Fruit fly (Drosophila melanogaster) whole organism, embryonic: ENCODE measurements around the gene CG1575.

Experiments
- Aef1 ChIP-seq: fragments of 200-800 bp; sonication (Bioruptor generic); IDR thresholded peaks from 3 replicates; pipeline ENCODE4 v1.3.6; 2022; ENCODE audit warnings: missing biosample characterization, missing genetic modification characterization
- Asciz ChIP-seq: fragments of 200-800 bp; sonication (Bioruptor generic); optimal IDR thresholded peaks from 2 replicates; lab custom pipeline; 2017; ENCODE audit warnings: missing biosample characterization, mild to moderate bottlenecking, missing genetic modification characterization, missing genetic modification reagents
- CG1024 ChIP-seq: fragments of 200-800 bp; sonication (Bioruptor generic); IDR thresholded peaks from 2 replicates; pipeline ENCODE4 v1.3.6; 2022; ENCODE audit warnings: missing biosample characterization, missing genetic modification characterization
- CG10274 ChIP-seq: fragments of 200-800 bp; sonication (Bioruptor generic); optimal IDR thresholded peaks from 3 replicates; lab custom pipeline; 2017; ENCODE audit warnings: missing biosample characterization, mild to moderate bottlenecking, missing genetic modification characterization
- CG11504 ChIP-seq: fragments of 200-800 bp; sonication (Bioruptor generic); optimal IDR thresholded peaks from 3 replicates; lab custom pipeline; 2019; ENCODE audit warnings: missing biosample characterization, mild to moderate bottlenecking, missing genetic modification characterization, moderate library complexity
- CG12236 ChIP-seq: fragments of 200-800 bp; sonication (Bioruptor generic); optimal IDR thresholded peaks from 2 replicates; lab custom pipeline; 2016; ENCODE audit warnings: missing biosample characterization, missing genetic modification characterization
- CG12299 ChIP-seq: fragments of 200-800 bp; sonication (Bioruptor generic); optimal IDR thresholded peaks from 2 replicates; lab custom pipeline; 2018; ENCODE audit warnings: missing biosample characterization, mild to moderate bottlenecking, missing genetic modification characterization
- CG12659 ChIP-seq: fragments of 200-800 bp; sonication (Bioruptor generic); optimal IDR thresholded peaks from 3 replicates; lab custom pipeline; 2017; ENCODE audit warnings: mild to moderate bottlenecking, missing biosample characterization, missing genetic modification reagents, missing genetic modification characterization
- CG15514 ChIP-seq: fragments of 200-800 bp; sonication (Bioruptor generic); optimal IDR thresholded peaks from 3 replicates; lab custom pipeline; 2017; ENCODE audit warnings: missing biosample characterization, missing genetic modification characterization, mild to moderate bottlenecking, moderate library complexity, missing genetic modification reagents
- CG1603 ChIP-seq: fragments of 200-800 bp; sonication (Bioruptor generic); optimal IDR thresholded peaks from 2 replicates; lab custom pipeline; 2019; ENCODE audit warnings: missing biosample characterization, mild to moderate bottlenecking, missing genetic modification characterization, moderate library complexity
- CG17829 ChIP-seq: fragments of 200-800 bp; optimal IDR thresholded peaks from 2 replicates; lab custom pipeline; 2019; ENCODE audit warnings: missing biosample characterization, mild to moderate bottlenecking, missing genetic modification characterization, moderate library complexity
- CG2712 ChIP-seq: fragments of 200-800 bp; optimal IDR thresholded peaks from 3 replicates; lab custom pipeline; 2019; ENCODE audit warnings: missing biosample characterization, mild to moderate bottlenecking, missing genetic modification characterization, moderate library complexity
- CG33213 ChIP-seq: fragments of 200-800 bp; sonication (Bioruptor generic); optimal IDR thresholded peaks from 3 replicates; lab custom pipeline; 2016; ENCODE audit warnings: missing biosample characterization, missing genetic modification characterization
- CG3995 ChIP-seq: fragments of 200-800 bp; sonication (Bioruptor generic); optimal IDR thresholded peaks from 3 replicates; lab custom pipeline; 2016; ENCODE audit warnings: missing biosample characterization, missing genetic modification characterization
- CG7372 ChIP-seq: fragments of 200-800 bp; sonication (Bioruptor generic); IDR thresholded peaks from 2 replicates; pipeline ENCODE4 v1.3.6; 2022; ENCODE audit warnings: missing biosample characterization, missing genetic modification characterization
- CG7963 ChIP-seq: fragments of 200-800 bp; sonication (Bioruptor generic); IDR thresholded peaks from 3 replicates; pipeline ENCODE4 v1.3.6; 2022; ENCODE audit warnings: missing biosample characterization, missing genetic modification characterization; ENCODE audit not compliant: partially characterized antibody
- CG8281 ChIP-seq: fragments of 200-800 bp; sonication (Bioruptor generic); optimal IDR thresholded peaks from 2 replicates; lab custom pipeline; 2018; ENCODE audit warnings: missing biosample characterization, mild to moderate bottlenecking, missing genetic modification characterization, moderate library complexity
- CG8388 ChIP-seq: fragments of 200-800 bp; sonication (Bioruptor generic); optimal IDR thresholded peaks from 2 replicates; lab custom pipeline; 2019; ENCODE audit warnings: missing biosample characterization, mild to moderate bottlenecking, missing genetic modification characterization, moderate library complexity
- CG8765 ChIP-seq: fragments of 200-800 bp; sonication (Bioruptor generic); IDR thresholded peaks from 2 replicates; pipeline ENCODE4 v1.3.6; 2022; ENCODE audit warnings: missing biosample characterization, missing genetic modification characterization
- Chrac-16 ChIP-seq: fragments of 200-800 bp; sonication (Bioruptor generic); optimal IDR thresholded peaks from 3 replicates; lab custom pipeline; 2016; ENCODE audit warnings: missing biosample characterization, missing genetic modification characterization
- D ChIP-seq, 2 experiments: fragments of 200-800 bp in 1 of 2; fragments of >200 bp in 1 of 2; sonication (Bioruptor generic) in 1 of 2; optimal IDR thresholded peaks; 2 replicates in 1 of 2; 3 replicates in 1 of 2; lab custom pipeline; 2017; ENCODE audit warnings: mild to moderate bottlenecking in 1 of 2, missing biosample characterization in 1 of 2, missing genetic modification characterization in 1 of 2, missing genetic modification reagents in 1 of 2
- Deaf1 ChIP-seq: fragments of 200-800 bp; optimal IDR thresholded peaks from 3 replicates; lab custom pipeline; 2019; ENCODE audit warnings: missing biosample characterization, mild to moderate bottlenecking, missing genetic modification characterization, moderate library complexity
- Drgx ChIP-seq: fragments of 200-800 bp; sonication (Bioruptor generic); IDR thresholded peaks from 2 replicates; pipeline ENCODE4 v1.3.6; 2022; ENCODE audit warnings: missing biosample characterization, missing genetic modification characterization
- E2f1 ChIP-seq: fragments of 200-800 bp; sonication (Bioruptor generic); IDR thresholded peaks from 2 replicates; pipeline ENCODE4 v1.3.6; 2022; ENCODE audit warnings: missing biosample characterization, missing genetic modification characterization
- GATAe ChIP-seq: fragments of 200-800 bp; sonication (Bioruptor generic); conservative IDR thresholded peaks from 2 replicates; pipeline ENCODE4 v1.3.6; 2022; ENCODE audit warnings: missing biosample characterization, missing genetic modification characterization
- Hmr ChIP-seq: fragments of 200-800 bp; sonication (Bioruptor generic); optimal IDR thresholded peaks from 3 replicates; lab custom pipeline; 2017; ENCODE audit warnings: mild to moderate bottlenecking, missing biosample characterization, missing genetic modification reagents, missing genetic modification characterization
- Nf-YB ChIP-seq: fragments of 200-800 bp; sonication (Bioruptor generic); optimal IDR thresholded peaks from 3 replicates; lab custom pipeline; 2019; ENCODE audit warnings: missing biosample characterization, mild to moderate bottlenecking, missing genetic modification characterization, moderate library complexity
- NfI ChIP-seq: fragments of 200-800 bp; sonication (Bioruptor generic); optimal IDR thresholded peaks from 3 replicates; lab custom pipeline; 2018; ENCODE audit warnings: missing biosample characterization, mild to moderate bottlenecking, missing genetic modification characterization, moderate library complexity
- Pdp1 ChIP-seq, 2 experiments: fragments of 200-800 bp; sonication (Bioruptor generic); optimal IDR thresholded peaks; 3 replicates each; lab custom pipeline; 2016; ENCODE audit warnings: missing biosample characterization in 2 of 2, missing genetic modification characterization in 2 of 2, mild to moderate bottlenecking in 1 of 2, moderate library complexity in 1 of 2
- Sry-β ChIP-seq: fragments of 200-800 bp; sonication (Bioruptor generic); optimal IDR thresholded peaks from 2 replicates; lab custom pipeline; 2018; ENCODE audit warnings: missing biosample characterization, mild to moderate bottlenecking, missing genetic modification characterization, moderate library complexity
- Trl ChIP-seq, 3 experiments: fragments of >200 bp in 2 of 3; fragments of 200-800 bp in 1 of 3; sonication (Bioruptor generic) in 1 of 3; optimal IDR thresholded peaks; 2 replicates in 1 of 3; 3 replicates in 2 of 3; lab custom pipeline; 2016 to 2017; ENCODE audit warnings: missing biosample characterization in 1 of 3, missing genetic modification characterization in 1 of 3
- Usf ChIP-seq: fragments of 200-800 bp; sonication (Bioruptor generic); optimal IDR thresholded peaks from 2 replicates; lab custom pipeline; 2017; ENCODE audit warnings: missing genotype, missing biosample characterization, missing genetic modification characterization
- amos ChIP-seq: fragments of 200-800 bp; sonication (Bioruptor generic); IDR thresholded peaks from 2 replicates; pipeline ENCODE4 v1.3.6; 2022; ENCODE audit warnings: missing biosample characterization, missing genetic modification characterization; ENCODE audit not compliant: partially characterized antibody
- cato ChIP-seq: fragments of 200-800 bp; sonication (Bioruptor generic); optimal IDR thresholded peaks from 2 replicates; lab custom pipeline; 2016; ENCODE audit warnings: missing biosample characterization, missing genetic modification characterization, borderline replicate concordance
- dati ChIP-seq: fragments of 200-800 bp; sonication (Bioruptor generic); IDR thresholded peaks from 2 replicates; pipeline ENCODE4 v1.3.6; 2022; ENCODE audit warnings: missing biosample characterization, missing genetic modification characterization
- dysf ChIP-seq: fragments of 200-800 bp; sonication (Bioruptor generic); IDR thresholded peaks from 3 replicates; pipeline ENCODE4 v1.3.6; 2022; ENCODE audit warnings: missing biosample characterization, missing genetic modification characterization
- en ChIP-seq: fragments of 200-800 bp; sonication (Bioruptor generic); optimal IDR thresholded peaks from 2 replicates; lab custom pipeline; 2016; ENCODE audit warnings: missing biosample characterization, missing genetic modification characterization
- esg ChIP-seq: fragments of 200-800 bp; sonication (Bioruptor generic); conservative IDR thresholded peaks from 2 replicates; pipeline ENCODE4 v1.3.6; 2022; ENCODE audit warnings: missing biosample characterization, missing genetic modification characterization
- fd102C ChIP-seq: fragments of 200-800 bp; sonication (Bioruptor generic); optimal IDR thresholded peaks from 2 replicates; lab custom pipeline; 2018; ENCODE audit warnings: missing biosample characterization, mild to moderate bottlenecking, missing genetic modification characterization, moderate library complexity
- gcm ChIP-seq: fragments of 200-800 bp; sonication (Bioruptor generic); optimal IDR thresholded peaks from 2 replicates; lab custom pipeline; 2019; ENCODE audit warnings: missing biosample characterization, mild to moderate bottlenecking, missing genetic modification characterization, moderate library complexity
- jumu ChIP-seq: fragments of 200-800 bp; sonication (Bioruptor generic); optimal IDR thresholded peaks from 3 replicates; lab custom pipeline; 2016; ENCODE audit warnings: missing biosample characterization, missing genetic modification characterization
- kni ChIP-seq: fragments of 200-800 bp; sonication (Bioruptor generic); optimal IDR thresholded peaks from 3 replicates; lab custom pipeline; 2017; ENCODE audit warnings: mild to moderate bottlenecking, missing biosample characterization, missing genetic modification reagents, missing genetic modification characterization
- lab ChIP-seq: fragments of 200-800 bp; sonication (Bioruptor generic); optimal IDR thresholded peaks from 3 replicates; lab custom pipeline; 2017; ENCODE audit warnings: missing biosample characterization, missing genetic modification characterization, mild to moderate bottlenecking, moderate library complexity, missing genetic modification reagents
- nmo ChIP-seq: fragments of 200-800 bp; sonication (Bioruptor generic); optimal IDR thresholded peaks from 2 replicates; lab custom pipeline; 2018; ENCODE audit warnings: missing biosample characterization, mild to moderate bottlenecking, missing genetic modification characterization, moderate library complexity
- pzg ChIP-seq: fragments of 200-800 bp; sonication (Bioruptor generic); optimal IDR thresholded peaks from 3 replicates; lab custom pipeline; 2018; ENCODE audit warnings: missing biosample characterization, mild to moderate bottlenecking, missing genetic modification characterization, moderate library complexity
- ro ChIP-seq: fragments of 200-800 bp; sonication (Bioruptor generic); IDR thresholded peaks from 2 replicates; pipeline ENCODE4 v1.3.6; 2022; ENCODE audit warnings: missing biosample characterization, missing genetic modification characterization
- row ChIP-seq: fragments of 200-800 bp; sonication (Bioruptor generic); IDR thresholded peaks from 3 replicates; pipeline ENCODE4 v1.3.6; 2022; ENCODE audit warnings: missing biosample characterization, missing genetic modification characterization
- salm ChIP-seq: fragments of 200-800 bp; sonication (Bioruptor generic); optimal IDR thresholded peaks from 2 replicates; lab custom pipeline; 2018; ENCODE audit warnings: missing biosample characterization, mild to moderate bottlenecking, missing genetic modification characterization
- vvl ChIP-seq: fragments of 200-800 bp; sonication (Bioruptor generic); IDR thresholded peaks from 2 replicates; pipeline ENCODE4 v1.3.6; 2022; ENCODE audit warnings: missing biosample characterization, missing genetic modification characterization

The CG1575 gene

dm6 chrX:8141353-8142066, 24.7 kb downstream of the CG1575 start (continued):
- no peak for TF ChIP-seq CG8388 (GFP tag; lab: Kevin White, UChicago)
- no peak for TF ChIP-seq CG17829 (tag; lab: Kevin White, UChicago)
- no peak for TF ChIP-seq CG10274 (GFP tag; lab: Kevin White, UChicago)
- no peak for TF ChIP-seq esg
- no peak for TF ChIP-seq Asciz (GFP tag; lab: Kevin White, UChicago)
- no peak for TF ChIP-seq gcm (GFP tag; lab: Kevin White, UChicago)
- TF ChIP-seq salm (tag; lab: Kevin White, UChicago), result no peak
- no peak for TF ChIP-seq cato (GFP tag; lab: Kevin White, UChicago)
- TF ChIP-seq Sry-β (GFP tag; lab: Kevin White, UChicago), result no peak
- no peak for TF ChIP-seq ro
- no peak for TF ChIP-seq D (optimal IDR thresholded peaks at IDR 0.05; lab: Kevin White, UChicago)
- no peak for TF ChIP-seq D (GFP tag; optimal IDR thresholded peaks at IDR 0.05; lab: Kevin White, UChicago)
- TF ChIP-seq CG12236 (GFP tag; lab: Kevin White, UChicago), result no peak
- TF ChIP-seq lab (GFP tag; lab: Kevin White, UChicago), result peak; percentile 60
- peak; percentile 90 for TF ChIP-seq Deaf1 (tag; lab: Kevin White, UChicago)
- TF ChIP-seq kni (GFP tag; lab: Kevin White, UChicago), result peak; percentile 60
- TF ChIP-seq CG33213 (GFP tag; lab: Kevin White, UChicago), result no peak
- TF ChIP-seq Usf (GFP tag; lab: Kevin White, UChicago), result no peak
- peak; percentile 24 for TF ChIP-seq CG11504 (tag; lab: Kevin White, UChicago)
- TF ChIP-seq dysf (GFP tag; lab: Robert Waterston, UW), result peak; percentile 25; the same call in 1 of the 3 replicates
- no peak for TF ChIP-seq E2f1
- peak; percentile 29 for TF ChIP-seq Hmr (GFP tag; lab: Kevin White, UChicago)
- no peak for TF ChIP-seq amos (GFP tag; lab: Robert Waterston, UW)
- TF ChIP-seq GATAe (GFP tag; lab: Robert Waterston, UW), result no peak
- TF ChIP-seq CG8765, result no peak
- no peak for TF ChIP-seq CG8281 (tag; lab: Kevin White, UChicago)
- TF ChIP-seq CG7963, result no peak
- TF ChIP-seq Drgx (GFP tag; lab: Robert Waterston, UW), result peak; percentile 42; the same call in 1 of the 2 replicates
- TF ChIP-seq Nf-YB (GFP tag; lab: Kevin White, UChicago), result no peak
- TF ChIP-seq Pdp1 (GFP tag; optimal IDR thresholded peaks at IDR 0.05; lab: Kevin White, UChicago), result peak; percentile 19 to 29
- no peak for TF ChIP-seq NfI
- TF ChIP-seq CG12299, result peak; percentile 30
- no peak for TF ChIP-seq en (GFP tag; lab: Kevin White, UChicago)

- TF ChIP-seq CG1024 (GFP tag; lab: Robert Waterston, UW) (no peak), Chrac-16 (GFP tag; lab: Kevin White, UChicago) (no peak), CG15514 (peak; percentile 22), fd102C (GFP tag; lab: Kevin White, UChicago) (no peak), Trl (optimal IDR thresholded peaks at IDR 0.05; lab: Kevin White, UChicago) (no peak), Trl (GFP tag; optimal IDR thresholded peaks at IDR 0.05; lab: Kevin White, UChicago) (no peak), Aef1 (no peak), CG3995 (GFP tag; lab: Kevin White, UChicago) (peak; percentile 48), row (GFP tag; lab: Robert Waterston, UW) (0 out of 3 replicates have a peak, but pooled peaks have one; percentile 36), CG2712 (tag; lab: Kevin White, UChicago) (peak; percentile 1), jumu (no peak), nmo (GFP tag; lab: Kevin White, UChicago) (peak; percentile 23), pzg (GFP tag; lab: Kevin White, UChicago) (peak; percentile 73), CG7372 (no peak), CG12659 (GFP tag; lab: Kevin White, UChicago) (peak; percentile 62), vvl (no peak), CG1603 (tag; lab: Kevin White, UChicago) (peak; percentile 65), dati (GFP tag; lab: Robert Waterston, UW) (no peak)
Measured at dm6 chrX:8142067-8142462, 25.3 kb downstream of the CG1575 start, which contains the start of gene Smox. TSS of gene Smox (minus strand) at chrX:8142279.
